1 fruit fly cellular context compared by ENCODE assay signal in the genomic region with DNA sequence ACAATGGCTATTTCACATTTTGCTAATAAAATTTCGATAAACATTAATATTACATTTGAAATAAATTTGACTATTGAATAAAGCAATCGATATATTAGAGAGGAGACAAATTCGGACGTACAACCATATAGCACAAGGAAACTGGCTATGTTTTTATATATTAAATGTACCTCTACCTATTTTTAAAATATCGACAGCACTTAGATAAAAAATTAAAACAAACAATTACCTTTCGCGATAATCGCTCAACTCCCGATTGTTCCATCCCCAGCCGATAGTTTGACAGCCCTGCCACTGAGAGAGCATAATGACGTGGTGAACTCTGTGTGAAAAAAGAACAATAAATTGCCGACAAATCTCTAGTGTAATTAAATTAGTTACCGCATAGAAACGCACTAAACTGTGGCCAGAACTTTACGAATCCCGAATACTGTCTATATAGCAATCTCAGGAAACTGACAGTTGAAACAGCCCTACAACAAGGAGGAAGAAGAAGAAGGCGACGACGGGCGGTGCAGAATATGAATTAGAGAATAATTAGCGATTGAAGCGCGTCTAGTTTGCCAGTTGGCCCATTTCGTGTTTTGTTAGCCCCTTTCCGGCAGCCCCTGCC.
TF ChIP-seq lines count a peak whose summit lies in the region.

A gene (plus strand): TSS at position 271 of the 613 bp plus-strand sequence.

TF ChIP-seq in whole organism, embryonic, 481 proteins besides CTCF, POLR2A, EP300 and RAD21 (continued from another document and continues in another):
- peak; percentile 88 for TF ChIP-seq CG17802 (tag; optimal IDR thresholded peaks at IDR 0.05; lab: Kevin White, UChicago)
- peak; percentile 100 for TF ChIP-seq vnd (GFP tag; IDR thresholded peaks at IDR 0.05; lab: Robert Waterston, UW; ENCODE audit: partially characterized antibody)
- peak; percentile 98 for TF ChIP-seq Fer3 (tag; optimal IDR thresholded peaks at IDR 0.05; lab: Kevin White, UChicago)
- peak; percentile 88 for TF ChIP-seq Vsx1 (GFP tag; optimal IDR thresholded peaks at IDR 0.05; lab: Kevin White, UChicago)
- peak; percentile 95 for TF ChIP-seq sim (GFP tag; IDR thresholded peaks at IDR 0.05; lab: Robert Waterston, UW)
- peak; percentile 96 for TF ChIP-seq CG9876 (GFP tag; optimal IDR thresholded peaks at IDR 0.05; lab: Kevin White, UChicago)
- peak; percentile 99 for TF ChIP-seq NFAT (GFP tag; IDR thresholded peaks at IDR 0.05; lab: Robert Waterston, UW)
- peak; percentile 92 for TF ChIP-seq CG12219 (GFP tag; optimal IDR thresholded peaks at IDR 0.05; lab: Kevin White, UChicago)
- peak; percentile 98 for TF ChIP-seq kay (GFP tag; optimal IDR thresholded peaks at IDR 0.05; lab: Kevin White, UChicago)
- TF ChIP-seq CG17568 (GFP tag; optimal IDR thresholded peaks at IDR 0.05; lab: Kevin White, UChicago) = no peak
- peak; percentile 96 for TF ChIP-seq CG33557 (GFP tag; optimal IDR thresholded peaks at IDR 0.05; lab: Kevin White, UChicago)
- peak; percentile 87 for TF ChIP-seq Hey (tag; optimal IDR thresholded peaks at IDR 0.05; lab: Kevin White, UChicago)
- TF ChIP-seq CG8944 (GFP tag; optimal IDR thresholded peaks at IDR 0.05; lab: Kevin White, UChicago) = peak; percentile 97
- TF ChIP-seq CG15696 (tag; optimal IDR thresholded peaks at IDR 0.05; lab: Kevin White, UChicago) = peak; percentile 98
- TF ChIP-seq Doc3 (GFP tag; IDR thresholded peaks at IDR 0.05; lab: Robert Waterston, UW; ENCODE audit: partially characterized antibody) = peak; percentile 100
- peak; percentile 90 for TF ChIP-seq cwo (GFP tag; optimal IDR thresholded peaks at IDR 0.05; lab: Kevin White, UChicago)
- peak; percentile 92 for TF ChIP-seq ewg (GFP tag; optimal IDR thresholded peaks at IDR 0.05; lab: Kevin White, UChicago)
- TF ChIP-seq Xbp1 (GFP tag; optimal IDR thresholded peaks at IDR 0.05; lab: Kevin White, UChicago) = peak; percentile 100
- TF ChIP-seq danr (GFP tag; IDR thresholded peaks at IDR 0.05; lab: Robert Waterston, UW) = peak; percentile 98
- peak; percentile 87 for TF ChIP-seq CG6765 (GFP tag; optimal IDR thresholded peaks at IDR 0.05; lab: Kevin White, UChicago)
- TF ChIP-seq CG7987 (GFP tag; optimal IDR thresholded peaks at IDR 0.05; lab: Kevin White, UChicago) = peak; percentile 95
- peak; percentile 97 for TF ChIP-seq Dad (GFP tag; optimal IDR thresholded peaks at IDR 0.05; lab: Kevin White, UChicago)
- TF ChIP-seq otp (GFP tag; IDR thresholded peaks at IDR 0.05; lab: Robert Waterston, UW) = peak; percentile 97
- peak; percentile 91 for TF ChIP-seq ftz-f1 (GFP tag; optimal IDR thresholded peaks at IDR 0.05; lab: Kevin White, UChicago)
- TF ChIP-seq Optix (GFP tag; IDR thresholded peaks at IDR 0.05; lab: Robert Waterston, UW) = peak; percentile 99
- peak; percentile 98 for TF ChIP-seq CG1233 (GFP tag; optimal IDR thresholded peaks at IDR 0.05; lab: Kevin White, UChicago)
- TF ChIP-seq CG4282 (GFP tag; optimal IDR thresholded peaks at IDR 0.05; lab: Kevin White, UChicago) = peak; percentile 96
- peak; percentile 96 for TF ChIP-seq Nf-YA (GFP tag; IDR thresholded peaks at IDR 0.05; lab: Robert Waterston, UW)
- TF ChIP-seq run (tag; optimal IDR thresholded peaks at IDR 0.05; lab: Kevin White, UChicago) = peak; percentile 80
- TF ChIP-seq chn (GFP tag; optimal IDR thresholded peaks at IDR 0.05; lab: Kevin White, UChicago) = peak; percentile 98
- peak; percentile 87 for TF ChIP-seq scrt (GFP tag; optimal IDR thresholded peaks at IDR 0.05; lab: Kevin White, UChicago)
- peak; percentile 92 for TF ChIP-seq pb (GFP tag; optimal IDR thresholded peaks at IDR 0.05; lab: Kevin White, UChicago)
- TF ChIP-seq Drgx (GFP tag; IDR thresholded peaks at IDR 0.05; lab: Robert Waterston, UW) = peak; percentile 96
- peak; percentile 100 for TF ChIP-seq sens (GFP tag; lab: Kevin White, UChicago)
- TF ChIP-seq CG7963 (GFP tag; IDR thresholded peaks at IDR 0.05; lab: Robert Waterston, UW; ENCODE audit: partially characterized antibody) = peak; percentile 99
- no peak for TF ChIP-seq pita (GFP tag; optimal IDR thresholded peaks at IDR 0.05; lab: Kevin White, UChicago)
- TF ChIP-seq Hand (GFP tag; optimal IDR thresholded peaks at IDR 0.05; lab: Kevin White, UChicago) = peak; percentile 86
- TF ChIP-seq Usf (GFP tag; optimal IDR thresholded peaks at IDR 0.05; lab: Kevin White, UChicago) = peak; percentile 96
- TF ChIP-seq Dek (tag; optimal IDR thresholded peaks at IDR 0.05; lab: Kevin White, UChicago) = peak; percentile 98
- TF ChIP-seq CHES-1-like (GFP tag; optimal IDR thresholded peaks at IDR 0.05; lab: Kevin White, UChicago) = peak; percentile 97
- TF ChIP-seq CG8290 (GFP tag; optimal IDR thresholded peaks at IDR 0.05; lab: Kevin White, UChicago) = peak; percentile 98
- peak; percentile 90 to 97 for TF ChIP-seq CG8290 (tag; optimal IDR thresholded peaks at IDR 0.05; lab: Kevin White, UChicago)
- TF ChIP-seq CG2120 (GFP tag; optimal IDR thresholded peaks at IDR 0.05; lab: Kevin White, UChicago) = peak; percentile 99
- peak; percentile 99 for TF ChIP-seq ttk (GFP tag; IDR thresholded peaks at IDR 0.05; lab: Robert Waterston, UW)
- peak; percentile 97 for TF ChIP-seq trem (tag; optimal IDR thresholded peaks at IDR 0.05; lab: Kevin White, UChicago)
- TF ChIP-seq CG7271 (tag; optimal IDR thresholded peaks at IDR 0.05; lab: Kevin White, UChicago) = peak; percentile 95
- TF ChIP-seq slp2 (GFP tag; optimal IDR thresholded peaks at IDR 0.05; lab: Kevin White, UChicago) = peak; percentile 96
- TF ChIP-seq Awh (GFP tag; IDR thresholded peaks at IDR 0.05; lab: Robert Waterston, UW) = peak; percentile 97
- TF ChIP-seq CG3995 (GFP tag; optimal IDR thresholded peaks at IDR 0.05; lab: Kevin White, UChicago) = peak; percentile 82
- TF ChIP-seq CG13287 (GFP tag; IDR thresholded peaks at IDR 0.05; lab: Robert Waterston, UW; ENCODE audit: partially characterized antibody) = peak; percentile 100
- TF ChIP-seq sima (GFP tag; optimal IDR thresholded peaks at IDR 0.05; lab: Kevin White, UChicago) = peak; percentile 90
- TF ChIP-seq H15 (GFP tag; IDR thresholded peaks at IDR 0.05; lab: Robert Waterston, UW) = peak; percentile 99
- TF ChIP-seq CG10274 (GFP tag; optimal IDR thresholded peaks at IDR 0.05; lab: Kevin White, UChicago) = peak; percentile 81
- peak; percentile 99 for TF ChIP-seq sisA (GFP tag; IDR thresholded peaks at IDR 0.05; lab: Robert Waterston, UW)
- TF ChIP-seq CG15479 (GFP tag; optimal IDR thresholded peaks at IDR 0.05; lab: Kevin White, UChicago) = peak; percentile 30
- TF ChIP-seq D (optimal IDR thresholded peaks at IDR 0.05; lab: Kevin White, UChicago) = no peak
- TF ChIP-seq D (GFP tag; optimal IDR thresholded peaks at IDR 0.05; lab: Kevin White, UChicago) = peak; percentile 96
- TF ChIP-seq BtbVII (GFP tag; optimal IDR thresholded peaks at IDR 0.05; lab: Kevin White, UChicago) = peak; percentile 91
- peak; percentile 88 for TF ChIP-seq CG9437 (GFP tag; optimal IDR thresholded peaks at IDR 0.05; lab: Kevin White, UChicago)
- TF ChIP-seq prd (optimal IDR thresholded peaks at IDR 0.05; lab: Kevin White, UChicago) = no peak
- peak; percentile 100 for TF ChIP-seq prd (GFP tag; IDR thresholded peaks at IDR 0.05; lab: Robert Waterston, UW)
- TF ChIP-seq CG4360 (GFP tag; IDR thresholded peaks at IDR 0.05; lab: Robert Waterston, UW) = peak; percentile 75
- peak; percentile 96 for TF ChIP-seq tx (GFP tag; optimal IDR thresholded peaks at IDR 0.05; lab: Kevin White, UChicago)
- peak; percentile 91 for TF ChIP-seq CG10565 (GFP tag; optimal IDR thresholded peaks at IDR 0.05; lab: Kevin White, UChicago)
- peak; percentile 97 for TF ChIP-seq Dip3 (GFP tag; optimal IDR thresholded peaks at IDR 0.05; lab: Kevin White, UChicago)
- peak; percentile 99 for TF ChIP-seq nmo (GFP tag; optimal IDR thresholded peaks at IDR 0.05; lab: Kevin White, UChicago)
- TF ChIP-seq CG13624 (GFP tag; optimal IDR thresholded peaks at IDR 0.05; lab: Kevin White, UChicago) = peak; percentile 99
- TF ChIP-seq croc (GFP tag; conservative IDR thresholded peaks at IDR 0.05; lab: Robert Waterston, UW) = peak; percentile 98
- peak; percentile 97 for TF ChIP-seq CG1647 (GFP tag; optimal IDR thresholded peaks at IDR 0.05; lab: Kevin White, UChicago)
- TF ChIP-seq Scr (GFP tag; IDR thresholded peaks at IDR 0.05; lab: Robert Waterston, UW; ENCODE audit: partially characterized antibody) = peak; percentile 100
- peak; percentile 97 for TF ChIP-seq cato (GFP tag; optimal IDR thresholded peaks at IDR 0.05; lab: Kevin White, UChicago; ENCODE audit: borderline replicate concordance)
- TF ChIP-seq jigr1 (GFP tag; IDR thresholded peaks at IDR 0.05; lab: Robert Waterston, UW) = peak; percentile 99
- TF ChIP-seq crp (GFP tag; optimal IDR thresholded peaks at IDR 0.05; lab: Kevin White, UChicago) = peak in 1 of 2 experiments; percentile 72
- peak; percentile 97 for TF ChIP-seq Taf1 (GFP tag; IDR thresholded peaks at IDR 0.05; lab: Robert Waterston, UW)
- TF ChIP-seq Max (GFP tag; optimal IDR thresholded peaks at IDR 0.05; lab: Kevin White, UChicago) = peak; percentile 98
- TF ChIP-seq MESR4 (GFP tag; optimal IDR thresholded peaks at IDR 0.05; lab: Kevin White, UChicago) = peak; percentile 91
- peak; percentile 96 for TF ChIP-seq CrebB (tag; optimal IDR thresholded peaks at IDR 0.05; lab: Kevin White, UChicago)
- peak; percentile 95 for TF ChIP-seq CG3838 (GFP tag; optimal IDR thresholded peaks at IDR 0.05; lab: Kevin White, UChicago)
- peak; percentile 94 for TF ChIP-seq CG1529 (GFP tag; optimal IDR thresholded peaks at IDR 0.05; lab: Kevin White, UChicago)
- peak; percentile 74 for TF ChIP-seq CG6254 (GFP tag; optimal IDR thresholded peaks at IDR 0.05; lab: Kevin White, UChicago)
- peak; percentile 98 for TF ChIP-seq CG6689 (GFP tag; IDR thresholded peaks at IDR 0.05; lab: Robert Waterston, UW)
- peak; percentile 98 for TF ChIP-seq Camta (GFP tag; optimal IDR thresholded peaks at IDR 0.05; lab: Kevin White, UChicago)
- TF ChIP-seq Side (GFP tag; optimal IDR thresholded peaks at IDR 0.05; lab: Kevin White, UChicago) = peak; percentile 95
- peak; percentile 96 for TF ChIP-seq CG11695 (GFP tag; IDR thresholded peaks at IDR 0.05; lab: Robert Waterston, UW)
- peak; percentile 98 for TF ChIP-seq Oaz (GFP tag; IDR thresholded peaks at IDR 0.05; lab: Robert Waterston, UW)
- peak; percentile 99 for TF ChIP-seq CG9215 (GFP tag; IDR thresholded peaks at IDR 0.05; lab: Robert Waterston, UW)
- peak; percentile 89 for TF ChIP-seq pzg (GFP tag; optimal IDR thresholded peaks at IDR 0.05; lab: Kevin White, UChicago)
- no peak for TF ChIP-seq Lpt (GFP tag; optimal IDR thresholded peaks at IDR 0.05; lab: Kevin White, UChicago)
- peak; percentile 98 for TF ChIP-seq fd96Cb (tag; optimal IDR thresholded peaks at IDR 0.05; lab: Kevin White, UChicago)
- peak; percentile 99 for TF ChIP-seq zen (tag; optimal IDR thresholded peaks at IDR 0.05; lab: Kevin White, UChicago)
- TF ChIP-seq schlank (tag; optimal IDR thresholded peaks at IDR 0.05; lab: Kevin White, UChicago) = peak; percentile 96
- peak; percentile 99 for TF ChIP-seq Hsf (GFP tag; optimal IDR thresholded peaks at IDR 0.05; lab: Kevin White, UChicago)
- TF ChIP-seq CG9817 (tag; optimal IDR thresholded peaks at IDR 0.05; lab: Kevin White, UChicago) = peak; percentile 99
- peak; percentile 100 for TF ChIP-seq sob (GFP tag; IDR thresholded peaks at IDR 0.05; lab: Robert Waterston, UW)
- TF ChIP-seq CG13894 (tag; optimal IDR thresholded peaks at IDR 0.05; lab: Kevin White, UChicago) = peak; percentile 97
- peak; percentile 95 for TF ChIP-seq ssp (GFP tag; IDR thresholded peaks at IDR 0.05; lab: Robert Waterston, UW)
- peak; percentile 92 for TF ChIP-seq CG15011 (GFP tag; optimal IDR thresholded peaks at IDR 0.05; lab: Kevin White, UChicago)
- TF ChIP-seq Rfx (GFP tag; IDR thresholded peaks at IDR 0.05; lab: Robert Waterston, UW) = peak; percentile 99
- TF ChIP-seq Atf6 (GFP tag; IDR thresholded peaks at IDR 0.05; lab: Robert Waterston, UW) = peak; percentile 98
- peak; percentile 94 for TF ChIP-seq CG3407 (GFP tag; optimal IDR thresholded peaks at IDR 0.05; lab: Kevin White, UChicago)
- peak; percentile 99 for TF ChIP-seq rib (GFP tag; IDR thresholded peaks at IDR 0.05; lab: Robert Waterston, UW)
- TF ChIP-seq CG17612 (GFP tag; IDR thresholded peaks at IDR 0.05; lab: Robert Waterston, UW) = peak; percentile 97
- TF ChIP-seq Hr39 (optimal IDR thresholded peaks at IDR 0.05; lab: Kevin White, UChicago) = no peak
- peak; percentile 99 for TF ChIP-seq unc-4 (GFP tag; IDR thresholded peaks at IDR 0.05; lab: Robert Waterston, UW; ENCODE audit: partially characterized antibody)
- TF ChIP-seq Spps (tag; optimal IDR thresholded peaks at IDR 0.05; lab: Kevin White, UChicago) = peak; percentile 94
- TF ChIP-seq CG1832 (GFP tag; optimal IDR thresholded peaks at IDR 0.05; lab: Kevin White, UChicago) = no peak
- peak; percentile 99 for TF ChIP-seq CG14014 (GFP tag; IDR thresholded peaks at IDR 0.05; lab: Robert Waterston, UW)
- TF ChIP-seq CG4328 (GFP tag; optimal IDR thresholded peaks at IDR 0.05; lab: Kevin White, UChicago) = peak; percentile 91
- peak; percentile 97 for TF ChIP-seq CG18764 (GFP tag; optimal IDR thresholded peaks at IDR 0.05; lab: Kevin White, UChicago)
- no peak for TF ChIP-seq cad (GFP tag; optimal IDR thresholded peaks at IDR 0.05; lab: Kevin White, UChicago)
- TF ChIP-seq eve (GFP tag; optimal IDR thresholded peaks at IDR 0.05; lab: Kevin White, UChicago) = peak in 1 of 2 experiments; percentile 54
- peak in 1 of 2 experiments; percentile 82 for TF ChIP-seq Dfd (GFP tag; optimal IDR thresholded peaks at IDR 0.05; lab: Kevin White, UChicago)
- TF ChIP-seq Hmx (GFP tag; optimal IDR thresholded peaks at IDR 0.05; lab: Kevin White, UChicago) = peak; percentile 96
- no peak for TF ChIP-seq CG5180 (GFP tag; optimal IDR thresholded peaks at IDR 0.05; lab: Kevin White, UChicago)
- peak; percentile 99 for TF ChIP-seq CG12391 (tag; optimal IDR thresholded peaks at IDR 0.05; lab: Kevin White, UChicago)
- TF ChIP-seq Dbx (GFP tag; IDR thresholded peaks at IDR 0.05; lab: Robert Waterston, UW) = peak; percentile 99
- TF ChIP-seq tap (tag; optimal IDR thresholded peaks at IDR 0.05; lab: Kevin White, UChicago) = peak; percentile 95
- TF ChIP-seq ranshi (GFP tag; IDR thresholded peaks at IDR 0.05; lab: Robert Waterston, UW) = peak; percentile 99
- TF ChIP-seq CG6272 (GFP tag; IDR thresholded peaks at IDR 0.05; lab: Robert Waterston, UW) = peak; percentile 99
- TF ChIP-seq Ptx1 (GFP tag; IDR thresholded peaks at IDR 0.05; lab: Robert Waterston, UW) = peak; percentile 99
- peak; percentile 87 for TF ChIP-seq Nf-YC (tag; optimal IDR thresholded peaks at IDR 0.05; lab: Kevin White, UChicago)
- no peak for TF ChIP-seq pan (optimal IDR thresholded peaks at IDR 0.05; lab: Kevin White, UChicago)
- TF ChIP-seq pan (GFP tag; optimal IDR thresholded peaks at IDR 0.05 in 1 of 2, IDR thresholded peaks at IDR 0.05 in 1 of 2) = peak in 1 of 2 experiments; percentile 99
- no peak for TF ChIP-seq abd-A (tag; optimal IDR thresholded peaks at IDR 0.05; lab: Kevin White, UChicago)
